Fruit fly (Drosophila melanogaster): Measurements from ENCODE around the gene CG13359.
A peak's percentile ranks its signal among the peaks of the same experiment; 100 is the strongest.

CG13359 gene

DNA sequence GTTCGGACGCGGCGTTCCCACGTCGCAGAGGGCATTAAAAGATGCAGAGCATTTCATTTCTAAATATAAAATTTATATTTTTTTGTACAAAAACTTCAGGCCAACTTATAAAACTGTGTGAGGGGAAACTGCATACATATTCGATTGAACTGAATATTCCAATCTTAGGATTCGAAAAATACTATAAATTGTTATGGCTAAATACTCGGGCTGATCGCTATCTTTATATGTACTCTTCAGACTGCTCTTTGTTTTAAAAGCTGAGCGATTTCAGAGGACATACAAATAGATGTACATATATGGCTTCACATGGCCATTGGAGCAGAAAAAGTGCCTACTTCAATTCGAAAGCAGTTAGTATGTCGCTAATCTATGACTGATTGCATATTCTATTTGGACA, at the start of gene CG13359:
Gene CG13359, minus strand, starts transcription at position 101 of the 400 bp plus-strand sequence.
- TF ChIP-seq Snoo (tag; optimal IDR thresholded peaks at IDR 0.05) (no peak), D1 (tag; optimal IDR thresholded peaks at IDR 0.05) (no peak), fd96Ca (GFP tag; IDR thresholded peaks at IDR 0.05) (no peak), EcR (GFP tag; optimal IDR thresholded peaks at IDR 0.05) (no peak), CG15710 (tag; optimal IDR thresholded peaks at IDR 0.05) (no peak), Ets98B (GFP tag; IDR thresholded peaks at IDR 0.05) (no peak), CG14655 (GFP tag; optimal IDR thresholded peaks at IDR 0.05) (no peak), CG10348 (GFP tag; IDR thresholded peaks at IDR 0.05) (no peak), CG17806 (tag; optimal IDR thresholded peaks at IDR 0.05) (no peak), rn (GFP tag; IDR thresholded peaks at IDR 0.05) (no peak), CG34367 (tag; optimal IDR thresholded peaks at IDR 0.05) (no peak), CG8301 (tag; optimal IDR thresholded peaks at IDR 0.05) (no peak), Pif1B (GFP tag; optimal IDR thresholded peaks at IDR 0.05) (no peak), CG8159 (tag; optimal IDR thresholded peaks at IDR 0.05) (no peak), CG4496 (GFP tag; IDR thresholded peaks at IDR 0.05) (no peak)

DNA sequence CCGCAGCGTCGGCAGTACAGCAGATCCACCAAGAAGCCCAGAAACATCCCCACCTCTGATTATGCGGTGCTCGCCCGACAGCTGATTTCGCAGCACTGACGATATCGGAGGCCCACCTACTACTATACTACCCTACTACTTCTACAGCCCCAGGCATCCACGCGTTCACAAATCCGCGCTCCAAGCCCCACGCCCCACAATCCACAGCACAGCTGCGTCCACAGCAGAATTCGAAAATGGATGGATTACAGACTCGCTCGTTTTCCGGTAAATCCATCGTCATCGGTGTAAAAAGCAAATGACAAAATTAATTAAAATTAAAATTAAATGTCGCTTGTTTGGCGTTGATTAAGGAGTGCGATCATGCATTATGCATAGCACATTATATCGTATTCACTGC, 43.8 kb upstream of the CG13359 start, which contains the start of gene CG3713:
Gene CG3713, minus strand, starts transcription at position 101 of the 400 bp plus-strand sequence.
- TF ChIP-seq CG15710 (tag; optimal IDR thresholded peaks at IDR 0.05) (no peak), gl (tag; optimal IDR thresholded peaks at IDR 0.05) (no peak), EcR (GFP tag; optimal IDR thresholded peaks at IDR 0.05) (no peak), CG8159 (tag; optimal IDR thresholded peaks at IDR 0.05) (no peak)

DNA sequence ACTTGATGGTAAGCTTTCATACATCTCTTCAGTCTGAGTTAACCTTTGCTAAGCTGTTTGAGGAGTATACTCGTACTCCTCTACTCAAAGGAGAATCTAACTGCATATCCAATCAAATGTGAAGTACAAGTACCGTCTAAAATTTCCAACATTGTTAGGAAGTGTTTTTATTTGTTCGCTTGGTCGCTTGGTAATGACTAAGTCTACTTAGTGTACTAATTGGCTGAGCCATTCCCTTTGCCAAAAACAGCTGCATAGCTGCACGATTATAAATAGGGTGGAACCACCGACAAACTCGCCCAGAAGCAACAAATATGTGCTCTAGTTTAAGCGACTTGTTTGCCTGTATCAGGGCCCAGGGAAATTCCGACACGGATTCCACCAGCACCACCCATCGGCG, 41.3 kb upstream of the CG13359 start, which contains the start of gene CG14635:
Gene CG14635, plus strand, starts transcription at position 301 of the 400 bp plus-strand sequence.
- TF ChIP-seq Pif1A (GFP tag; optimal IDR thresholded peaks at IDR 0.05) (no peak), CG13204 (GFP tag; optimal IDR thresholded peaks at IDR 0.05) (no peak), EcR (GFP tag; optimal IDR thresholded peaks at IDR 0.05) (no peak), D1 (tag; optimal IDR thresholded peaks at IDR 0.05) (no peak), Ets98B (GFP tag; IDR thresholded peaks at IDR 0.05) (no peak), CG15710 (tag; optimal IDR thresholded peaks at IDR 0.05) (no peak), CG12605 (GFP tag; IDR thresholded peaks at IDR 0.05) (no peak)

DNA sequence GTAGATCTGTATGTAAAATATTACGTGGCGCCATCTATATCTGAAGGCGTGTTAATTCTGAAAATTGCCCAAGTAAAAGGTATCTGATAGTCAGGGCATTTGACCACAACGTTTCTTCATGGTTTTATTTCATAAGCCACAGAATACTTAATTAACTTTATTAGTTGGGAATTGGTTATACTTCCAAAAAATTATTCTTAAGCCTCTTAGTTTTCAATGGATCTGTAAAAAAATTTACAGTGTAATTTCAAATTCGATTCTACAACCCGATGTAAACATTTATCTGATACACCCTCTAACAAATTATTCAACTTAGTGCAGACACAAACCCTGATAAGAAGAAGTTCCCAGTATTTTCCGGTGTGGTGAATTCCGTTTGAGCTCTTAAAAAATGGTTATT, 40.2 kb upstream of the CG13359 start:
- TF ChIP-seq CG14655 (GFP tag; optimal IDR thresholded peaks at IDR 0.05): peak; percentile 25
- TF ChIP-seq D1 (tag; optimal IDR thresholded peaks at IDR 0.05): no peak
- TF ChIP-seq CG8159 (tag; optimal IDR thresholded peaks at IDR 0.05): peak; percentile 9
- TF ChIP-seq CG4496 (GFP tag; IDR thresholded peaks at IDR 0.05): 0 out of 3 replicates have a peak, but pooled peaks have one; percentile 18
- TF ChIP-seq CG9948 (tag; optimal IDR thresholded peaks at IDR 0.05): peak; percentile 5

DNA sequence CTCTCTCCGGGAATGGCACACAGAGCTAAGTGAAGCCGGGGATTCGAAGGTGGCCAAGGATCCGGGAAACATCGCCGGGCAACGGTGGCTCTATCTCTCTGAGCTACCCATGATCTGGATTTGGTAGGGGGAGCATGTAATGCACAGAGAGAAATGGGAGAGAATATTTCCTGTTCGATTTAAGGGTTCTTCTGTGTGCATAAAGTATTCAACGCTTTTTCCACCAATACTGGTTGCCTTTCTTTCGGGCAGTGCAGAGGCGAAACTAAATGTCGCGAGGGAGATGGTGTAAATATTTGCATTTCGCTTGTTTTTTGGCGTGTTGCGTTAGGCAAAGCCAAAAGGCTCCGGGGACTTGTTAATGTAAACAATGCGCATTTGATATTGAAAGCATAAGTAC, 38.7 kb upstream of the CG13359 start:
- TF ChIP-seq CG8159 (tag; optimal IDR thresholded peaks at IDR 0.05): peak; percentile 11
- TF ChIP-seq CG17806 (tag; optimal IDR thresholded peaks at IDR 0.05): no peak

DNA sequence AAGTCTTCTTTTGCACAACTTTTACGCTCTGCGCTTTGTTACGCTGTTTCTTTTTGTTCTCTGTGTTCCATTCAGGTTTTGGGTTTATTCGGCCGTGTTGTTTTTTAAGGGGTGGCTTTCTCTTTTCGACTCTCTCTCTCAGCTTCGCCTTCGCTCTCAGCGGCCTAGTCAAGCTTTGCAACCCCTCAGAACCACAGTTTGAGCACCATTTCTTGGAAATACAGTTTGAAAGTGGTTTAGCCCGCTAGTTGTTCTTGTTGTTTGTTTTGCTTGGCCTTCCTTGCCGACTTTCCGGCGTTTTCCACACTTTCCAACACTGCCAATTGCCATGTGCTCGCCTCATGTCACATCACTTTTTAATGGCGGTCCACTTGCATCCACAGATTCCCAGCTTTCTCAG, 37.8 kb upstream of the CG13359 start:
- no peak for TF ChIP-seq rn (GFP tag; IDR thresholded peaks at IDR 0.05)

DNA sequence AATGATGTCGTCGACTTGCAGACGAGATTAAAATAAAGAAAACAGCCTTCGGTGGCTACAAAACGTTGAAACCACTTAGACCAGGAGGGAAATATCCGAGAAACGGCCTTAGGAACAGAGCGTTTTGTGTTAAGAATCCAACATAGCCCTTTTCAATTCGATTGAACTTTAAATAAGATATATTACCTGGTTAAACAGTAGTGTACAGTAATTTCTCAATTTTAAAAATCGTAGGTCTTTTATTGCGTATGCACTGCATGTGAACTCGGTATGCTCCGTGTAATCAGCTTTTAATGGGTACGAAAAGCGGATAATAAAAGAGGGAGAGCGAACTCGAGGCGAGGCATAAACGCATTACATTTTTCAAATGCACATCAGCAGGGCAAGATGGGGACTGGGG, 34.7 kb upstream of the CG13359 start:
- no peak for TF ChIP-seq CG9948 (tag; optimal IDR thresholded peaks at IDR 0.05)
- no peak for TF ChIP-seq EcR (GFP tag; optimal IDR thresholded peaks at IDR 0.05)
- no peak for TF ChIP-seq CG10348 (GFP tag; IDR thresholded peaks at IDR 0.05)
- no peak for TF ChIP-seq CG13204 (GFP tag; optimal IDR thresholded peaks at IDR 0.05)
- no peak for TF ChIP-seq Pif1B (GFP tag; optimal IDR thresholded peaks at IDR 0.05)
- TF ChIP-seq CG14655 (GFP tag; optimal IDR thresholded peaks at IDR 0.05): peak; percentile 74
- peak; percentile 47; the same call in 1 of the 3 replicates for TF ChIP-seq fd96Ca (GFP tag; IDR thresholded peaks at IDR 0.05)
- no peak for TF ChIP-seq CG34367 (tag; optimal IDR thresholded peaks at IDR 0.05)
- TF ChIP-seq gl (tag; optimal IDR thresholded peaks at IDR 0.05): no peak
- peak; percentile 44; the same call in 1 of the 2 replicates for TF ChIP-seq Ets98B (GFP tag; IDR thresholded peaks at IDR 0.05)
- TF ChIP-seq CG17806 (tag; optimal IDR thresholded peaks at IDR 0.05): no peak
- TF ChIP-seq CG32121 (GFP tag; IDR thresholded peaks at IDR 0.05): no peak
- TF ChIP-seq CG8301 (tag; optimal IDR thresholded peaks at IDR 0.05): peak; percentile 51
- peak; percentile 26 for TF ChIP-seq Pif1A (GFP tag; optimal IDR thresholded peaks at IDR 0.05)
- TF ChIP-seq CG4496 (GFP tag; IDR thresholded peaks at IDR 0.05): peak; percentile 38; the same call in 1 of the 3 replicates

DNA sequence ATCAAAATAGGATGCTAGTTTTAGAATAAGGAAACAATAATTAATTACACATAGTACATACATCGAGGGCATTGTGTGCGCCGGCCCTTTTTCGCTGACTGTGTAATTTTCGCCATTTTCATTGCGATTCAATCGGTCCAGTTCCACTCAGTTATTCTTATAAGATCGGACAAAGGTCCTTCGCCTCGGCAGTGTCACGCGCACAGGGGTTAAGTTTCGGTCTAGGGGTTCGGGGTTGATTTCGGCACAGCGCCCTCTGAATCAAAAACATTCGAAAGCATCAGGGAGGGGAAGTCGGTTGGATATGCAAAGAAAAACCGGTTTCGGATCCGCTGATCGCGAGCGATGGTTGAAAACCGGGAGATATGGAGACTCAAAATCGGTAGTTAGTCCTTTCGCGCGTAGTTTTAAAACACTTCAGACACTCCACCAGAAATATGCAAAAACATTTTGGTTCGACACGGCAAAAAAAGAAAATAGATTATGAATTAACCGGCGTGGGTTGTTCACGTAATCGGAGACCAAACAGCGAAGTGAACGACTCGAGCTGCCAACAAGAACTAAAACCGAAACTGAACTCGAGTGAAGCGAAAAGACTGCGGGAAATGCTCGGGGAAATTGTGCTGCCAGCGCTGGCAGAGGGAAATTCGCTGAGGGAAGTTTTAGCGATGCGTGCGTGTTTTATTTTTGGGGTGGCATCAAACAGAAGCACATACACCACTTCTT, 32.9 kb upstream of the CG13359 start:
- 0 out of 3 replicates have a peak, but pooled peaks have one; percentile 17 for TF ChIP-seq CG4496 (GFP tag; IDR thresholded peaks at IDR 0.05)
- no peak for TF ChIP-seq CG32121 (GFP tag; IDR thresholded peaks at IDR 0.05)
